Worm (Caenorhabditis elegans) whole organism, L3 larva: ENCODE measurements around the gene fmo-3.

Source experiments
- R02D3.7 ChIP-seq: fragments of 150-350 bp; optimal IDR thresholded peaks from 2 replicates; lab custom pipeline; 2014; ENCODE audit warnings: missing biosample characterization, missing genetic modification characterization
- ceh-9 ChIP-seq: sonication (generic microtip); optimal IDR thresholded peaks from 2 replicates; lab custom pipeline; 2018; ENCODE audit warnings: missing biosample characterization, missing genetic modification characterization
- daf-12 ChIP-seq: fragments of 150-350 bp; optimal IDR thresholded peaks from 2 replicates; lab custom pipeline; 2014; ENCODE audit warnings: missing biosample characterization, missing genetic modification reagents, missing genetic modification characterization
- egl-27 ChIP-seq: sonication (generic microtip); optimal IDR thresholded peaks from 4 replicates; lab custom pipeline; 2017; ENCODE audit warnings: missing biosample characterization, missing genetic modification reagents, missing genetic modification characterization
- elt-3 ChIP-seq, 3 experiments: fragments of 150-350 bp in 1 of 3; sonication (generic microtip) in 2 of 3; optimal IDR thresholded peaks; 2 replicates in 2 of 3; 4 replicates in 1 of 3; lab custom pipeline; 2014 to 2017; ENCODE audit warnings: missing biosample characterization in 3 of 3, missing genetic modification characterization in 3 of 3
- fos-1 ChIP-seq: fragments of 150-350 bp; optimal IDR thresholded peaks from 2 replicates; lab custom pipeline; 2014; ENCODE audit warnings: missing biosample characterization, missing genetic modification characterization
- nhr-11 ChIP-seq: fragments of 150-350 bp; optimal IDR thresholded peaks from 2 replicates; lab custom pipeline; 2014; ENCODE audit warnings: missing biosample characterization, missing genetic modification characterization
- nhr-12 ChIP-seq: fragments of 150-350 bp; optimal IDR thresholded peaks from 2 replicates; lab custom pipeline; 2014; ENCODE audit warnings: missing biosample characterization, missing genetic modification characterization
- nhr-28 ChIP-seq: fragments of 150-350 bp; optimal IDR thresholded peaks from 2 replicates; lab custom pipeline; 2014; ENCODE audit warnings: missing biosample characterization, missing genetic modification characterization
- pha-4 ChIP-seq: fragments of 150-350 bp; optimal IDR thresholded peaks from 2 replicates; lab custom pipeline; 2014; ENCODE audit warnings: missing biosample characterization, missing genetic modification reagents, missing genetic modification characterization
- pqm-1 ChIP-seq: fragments of 150-350 bp; optimal IDR thresholded peaks from 2 replicates; lab custom pipeline; 2017; ENCODE audit warnings: missing biosample characterization, missing genetic modification characterization, inconsistent platforms
- unc-39 ChIP-seq: sonication (generic microtip); optimal IDR thresholded peaks from 4 replicates; lab custom pipeline; 2017; ENCODE audit warnings: missing biosample characterization, missing genetic modification characterization
- zag-1 ChIP-seq: fragments of 150-350 bp; optimal IDR thresholded peaks from 2 replicates; lab custom pipeline; 2014; ENCODE audit warnings: missing biosample characterization, missing genetic modification characterization

ce11 chrIII:10656069-10656468, 38.4 kb upstream of the fmo-3 start:
- TF ChIP-seq R02D3.7 (tag; lab: Kevin White, UChicago) (no peak), egl-27 (no peak), nhr-12 (tag; lab: Kevin White, UChicago) (no peak), nhr-11 (tag; lab: Kevin White, UChicago) (no peak), nhr-28 (tag; lab: Kevin White, UChicago) (no peak), daf-12 (tag; lab: Kevin White, UChicago) (no peak), elt-3 (tag; optimal IDR thresholded peaks at IDR 0.05; lab: Kevin White, UChicago) (no peak), pha-4 (peak; percentile 17), pqm-1 (tag; lab: Kevin White, UChicago) (no peak), unc-39 (tag; lab: Kevin White, UChicago) (no peak), zag-1 (tag; lab: Kevin White, UChicago) (no peak), ceh-9 (tag; lab: Kevin White, UChicago) (no peak), fos-1 (tag; lab: Kevin White, UChicago) (no peak)
